Fruit fly (Drosophila melanogaster) whole organism, prepupa: ENCODE measurements around the gene Dyrk2.

Source experiments
- Blimp-1 ChIP-seq: fragments of 200-800 bp; sonication (Bioruptor generic); optimal IDR thresholded peaks from 3 replicates; lab custom pipeline; 2017; ENCODE audit warnings: missing biosample characterization, missing genetic modification characterization, mild to moderate bottlenecking, moderate library complexity, missing genetic modification reagents
- CG10631 ChIP-seq: fragments of 200-800 bp; sonication (Bioruptor generic); optimal IDR thresholded peaks from 2 replicates; lab custom pipeline; 2016; ENCODE audit warnings: missing biosample characterization, missing genetic modification characterization
- CG10669 ChIP-seq: fragments of 200-800 bp; sonication (Bioruptor generic); optimal IDR thresholded peaks from 3 replicates; lab custom pipeline; 2018; ENCODE audit warnings: missing biosample characterization, mild to moderate bottlenecking, missing genetic modification characterization, moderate library complexity
- CG11294 ChIP-seq: fragments of 200-800 bp; sonication (Bioruptor generic); IDR thresholded peaks from 2 replicates; pipeline ENCODE4 v1.3.6; 2022; ENCODE audit warnings: missing biosample characterization, missing genetic modification characterization
- CG11762 ChIP-seq: fragments of 200-800 bp; sonication (Bioruptor generic); optimal IDR thresholded peaks from 3 replicates; lab custom pipeline; 2016; ENCODE audit warnings: missing biosample characterization, missing genetic modification characterization; ENCODE audit not compliant: insufficient read depth
- CG15336 ChIP-seq: fragments of 200-800 bp; sonication (Bioruptor generic); IDR thresholded peaks from 2 replicates; pipeline ENCODE4 v1.3.6; 2022; ENCODE audit warnings: missing biosample characterization, missing genetic modification characterization
- CG16779 ChIP-seq: fragments of 200-800 bp; sonication (Bioruptor generic); optimal IDR thresholded peaks from 3 replicates; lab custom pipeline; 2017; ENCODE audit warnings: missing biosample characterization, mild to moderate bottlenecking, missing genetic modification characterization
- CG34406 ChIP-seq: fragments of 200-800 bp; sonication (Bioruptor generic); optimal IDR thresholded peaks from 3 replicates; lab custom pipeline; 2016; ENCODE audit warnings: missing biosample characterization, missing genetic modification characterization
- CG3919 ChIP-seq: fragments of 200-800 bp; sonication (Bioruptor generic); optimal IDR thresholded peaks from 3 replicates; lab custom pipeline; 2016; ENCODE audit warnings: missing biosample characterization, missing genetic modification characterization
- CG6163 ChIP-seq: fragments of 200-800 bp; sonication (Bioruptor generic); IDR thresholded peaks from 3 replicates; pipeline ENCODE4 v1.3.6; 2022; ENCODE audit warnings: missing biosample characterization, missing genetic modification characterization
- CG6276 ChIP-seq: fragments of 200-800 bp; sonication (Bioruptor generic); optimal IDR thresholded peaks from 2 replicates; lab custom pipeline; 2017; ENCODE audit warnings: missing biosample characterization, mild to moderate bottlenecking, missing genetic modification characterization
- CG6792 ChIP-seq: fragments of 200-800 bp; sonication (Bioruptor generic); optimal IDR thresholded peaks from 3 replicates; lab custom pipeline; 2016; ENCODE audit warnings: missing biosample characterization, missing genetic modification characterization
- CG6808 ChIP-seq: fragments of 200-800 bp; sonication (Bioruptor generic); optimal IDR thresholded peaks from 3 replicates; lab custom pipeline; 2017; ENCODE audit warnings: missing biosample characterization, missing genetic modification characterization, mild to moderate bottlenecking, moderate library complexity, missing genetic modification reagents
- CG6854 ChIP-seq: fragments of 200-800 bp; sonication (Bioruptor generic); optimal IDR thresholded peaks from 2 replicates; lab custom pipeline; 2017; ENCODE audit warnings: missing biosample characterization, mild to moderate bottlenecking, missing genetic modification characterization
- CG7368 ChIP-seq: fragments of 200-800 bp; sonication (Bioruptor generic); optimal IDR thresholded peaks from 3 replicates; lab custom pipeline; 2016; ENCODE audit warnings: missing biosample characterization, missing genetic modification characterization
- CG8119 ChIP-seq: fragments of 200-800 bp; sonication (Bioruptor generic); IDR thresholded peaks from 3 replicates; pipeline ENCODE4 v1.3.6; 2022; ENCODE audit warnings: missing biosample characterization, missing genetic modification characterization
- CG8632 ChIP-seq: fragments of 200-800 bp; sonication (Bioruptor generic); optimal IDR thresholded peaks from 3 replicates; lab custom pipeline; 2016; ENCODE audit warnings: missing biosample characterization, missing genetic modification characterization
- Eip78C ChIP-seq: fragments of 200-800 bp; sonication (Bioruptor generic); peaks from one replicate; lab custom pipeline; 2016; ENCODE audit warnings: missing biosample characterization, missing genetic modification characterization
- Eip93F ChIP-seq: fragments of 200-800 bp; sonication (Bioruptor generic); optimal IDR thresholded peaks from 2 replicates; lab custom pipeline; 2016; ENCODE audit warnings: missing biosample characterization, mild to moderate bottlenecking, missing genetic modification characterization
- Ets21C ChIP-seq: fragments of 200-800 bp; sonication (Bioruptor generic); optimal IDR thresholded peaks from 3 replicates; lab custom pipeline; 2016; ENCODE audit warnings: missing biosample characterization, missing genetic modification characterization
- Ets96B ChIP-seq: fragments of 200-800 bp; optimal IDR thresholded peaks from 2 replicates; lab custom pipeline; 2019; ENCODE audit warnings: missing biosample characterization, mild to moderate bottlenecking, missing genetic modification characterization, moderate library complexity
- Lpt ChIP-seq: fragments of 200-800 bp; sonication (Bioruptor generic); optimal IDR thresholded peaks from 3 replicates; lab custom pipeline; 2016; ENCODE audit warnings: missing biosample characterization, missing genetic modification characterization
- Met ChIP-seq: fragments of 200-800 bp; sonication (Bioruptor generic); optimal IDR thresholded peaks from 3 replicates; lab custom pipeline; 2016; ENCODE audit warnings: missing biosample characterization, missing genetic modification characterization
- OdsH ChIP-seq: fragments of 200-800 bp; sonication (Bioruptor generic); optimal IDR thresholded peaks from 3 replicates; lab custom pipeline; 2016; ENCODE audit warnings: missing biosample characterization, missing genetic modification characterization
- Smox ChIP-seq: fragments of 200-800 bp; sonication (Bioruptor generic); optimal IDR thresholded peaks from 3 replicates; lab custom pipeline; 2016; ENCODE audit warnings: missing biosample characterization, missing genetic modification characterization
- Sox102F ChIP-seq: fragments of 200-800 bp; sonication (Bioruptor generic); optimal IDR thresholded peaks from 2 replicates; lab custom pipeline; 2016; ENCODE audit warnings: missing biosample characterization, mild to moderate bottlenecking, missing genetic modification characterization
- Sox14 ChIP-seq: fragments of 200-800 bp; sonication (Bioruptor generic); optimal IDR thresholded peaks from 3 replicates; lab custom pipeline; 2016; ENCODE audit warnings: missing biosample characterization, missing genetic modification characterization
- Sox15 ChIP-seq: fragments of 200-800 bp; sonication (Bioruptor generic); optimal IDR thresholded peaks from 3 replicates; lab custom pipeline; 2016; ENCODE audit warnings: missing biosample characterization, missing genetic modification characterization
- achi ChIP-seq: fragments of 200-800 bp; sonication (Bioruptor generic); optimal IDR thresholded peaks from 3 replicates; lab custom pipeline; 2016; ENCODE audit warnings: missing biosample characterization, missing genetic modification characterization
- cyc ChIP-seq: fragments of 200-800 bp; sonication (Bioruptor generic); optimal IDR thresholded peaks from 3 replicates; lab custom pipeline; 2016; ENCODE audit warnings: missing biosample characterization, missing genetic modification characterization
- dac ChIP-seq: fragments of 200-800 bp; sonication (Bioruptor generic); optimal IDR thresholded peaks from 2 replicates; lab custom pipeline; 2017; ENCODE audit warnings: missing biosample characterization, mild to moderate bottlenecking, missing genetic modification characterization
- fkh ChIP-seq: fragments of 200-800 bp; sonication (Bioruptor generic); optimal IDR thresholded peaks from 3 replicates; lab custom pipeline; 2017; ENCODE audit warnings: missing biosample characterization, mild to moderate bottlenecking, missing genetic modification characterization, moderate library complexity
- lz ChIP-seq: fragments of 200-800 bp; sonication (Bioruptor generic); optimal IDR thresholded peaks from 3 replicates; lab custom pipeline; 2016; ENCODE audit warnings: missing biosample characterization, missing genetic modification characterization
- net ChIP-seq: fragments of 200-800 bp; sonication (Bioruptor generic); optimal IDR thresholded peaks from 3 replicates; lab custom pipeline; 2016; ENCODE audit warnings: missing biosample characterization, missing genetic modification characterization
- pdm3 ChIP-seq: fragments of 200-800 bp; sonication (Bioruptor generic); optimal IDR thresholded peaks from 3 replicates; lab custom pipeline; 2016; ENCODE audit warnings: missing biosample characterization, missing genetic modification characterization
- salr ChIP-seq, 2 experiments: fragments of 200-800 bp; sonication (Bioruptor generic); optimal IDR thresholded peaks; 3 replicates each; lab custom pipeline; 2016 to 2018; ENCODE audit warnings: missing biosample characterization in 2 of 2, missing genetic modification characterization in 2 of 2, mild to moderate bottlenecking in 1 of 2
- spab ChIP-seq: fragments of 200-800 bp; sonication (Bioruptor generic); optimal IDR thresholded peaks from 2 replicates; lab custom pipeline; 2017; ENCODE audit warnings: missing biosample characterization, mild to moderate bottlenecking, missing genetic modification characterization, missing genetic modification reagents
- svp ChIP-seq: fragments of 200-800 bp; sonication (Bioruptor generic); peaks from one replicate; lab custom pipeline; 2016; ENCODE audit warnings: missing biosample characterization, missing genetic modification characterization
- topi ChIP-seq: fragments of 200-800 bp; sonication (Bioruptor generic); optimal IDR thresholded peaks from 3 replicates; lab custom pipeline; 2016; ENCODE audit warnings: missing biosample characterization, missing genetic modification characterization
- vri ChIP-seq: fragments of 200-800 bp; sonication (Bioruptor generic); optimal IDR thresholded peaks from 3 replicates; lab custom pipeline; 2016; ENCODE audit warnings: missing biosample characterization, mild to moderate bottlenecking, missing genetic modification characterization

Dyrk2 gene

DNA sequence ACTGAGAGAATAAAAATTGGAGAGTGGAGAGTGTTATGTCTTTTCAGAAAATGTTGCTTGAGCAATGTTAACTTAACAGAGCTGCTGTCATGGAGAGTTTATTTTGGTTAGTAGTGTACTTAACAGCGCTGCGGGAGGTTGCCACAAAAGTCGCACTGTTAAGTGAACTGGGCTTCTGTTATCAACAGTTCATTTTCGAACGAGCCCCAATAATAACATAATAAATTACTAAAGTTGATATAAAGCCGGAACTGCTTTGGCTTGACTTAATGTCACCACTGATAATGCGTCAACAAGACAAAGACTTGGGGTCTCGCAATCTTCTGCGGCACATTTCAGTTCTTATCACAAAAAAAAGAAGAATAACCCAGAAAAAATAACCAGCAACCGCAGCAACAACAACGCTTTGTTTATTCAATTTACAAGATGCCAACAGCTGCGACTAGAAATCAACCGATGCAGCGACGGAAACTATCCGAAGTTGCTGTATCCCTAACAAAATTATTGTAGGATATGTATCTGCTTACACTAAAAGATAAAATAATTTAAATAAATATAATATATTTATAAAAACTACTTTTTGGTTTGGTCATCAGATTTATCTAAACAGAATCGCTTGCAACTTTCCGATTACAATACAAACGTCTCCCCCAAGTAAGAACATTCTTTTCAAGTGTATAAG, 842 bp upstream of the Dyrk2 start (continued):
- TF ChIP-seq cyc (GFP tag; lab: Kevin White, UChicago): no peak
- TF ChIP-seq Ets21C: no peak
- TF ChIP-seq spab (GFP tag; lab: Kevin White, UChicago): no peak
- TF ChIP-seq CG6792 (GFP tag; lab: Kevin White, UChicago): no peak
- peak; percentile 31 for TF ChIP-seq dac (GFP tag; lab: Kevin White, UChicago)
- no peak for TF ChIP-seq CG34406 (GFP tag; lab: Kevin White, UChicago)
- TF ChIP-seq CG8632 (GFP tag; lab: Kevin White, UChicago): peak; percentile 7
- TF ChIP-seq achi (GFP tag; lab: Kevin White, UChicago): peak; percentile 46
- TF ChIP-seq CG15336 (GFP tag; lab: Robert Waterston, UW): peak; percentile 51; the same call in 1 of the 2 replicates
- TF ChIP-seq Sox15 (GFP tag; lab: Kevin White, UChicago): no peak
- TF ChIP-seq Smox (GFP tag; lab: Kevin White, UChicago): no peak
- TF ChIP-seq CG11294 (GFP tag; lab: Robert Waterston, UW): no peak
- TF ChIP-seq fkh (GFP tag; lab: Kevin White, UChicago): peak; percentile 39
- TF ChIP-seq Sox14 (GFP tag; lab: Kevin White, UChicago): peak; percentile 56
- TF ChIP-seq CG10631 (GFP tag; lab: Kevin White, UChicago): peak; percentile 60
- TF ChIP-seq CG16779 (tag; lab: Kevin White, UChicago): no peak

DNA sequence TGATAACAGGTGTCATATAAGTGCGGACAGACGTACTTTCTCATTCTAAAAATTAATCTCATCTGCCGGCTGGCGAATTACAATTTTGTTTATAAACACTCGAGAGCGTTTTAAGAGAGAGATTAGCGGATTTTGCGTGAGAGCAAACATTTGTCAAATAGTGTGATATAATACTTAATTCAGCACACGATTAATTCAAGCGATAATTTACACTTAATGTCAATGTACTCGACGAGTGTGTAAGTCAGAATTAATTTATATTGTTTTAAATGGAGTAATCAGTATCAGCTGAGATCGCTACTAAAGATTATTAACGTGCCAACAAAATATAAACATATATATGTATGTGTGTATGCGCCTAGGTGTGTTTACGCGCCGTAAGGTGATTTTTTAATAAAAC, 1.2 kb downstream of the Dyrk2 start:
- TF ChIP-seq CG6276 (GFP tag; lab: Kevin White, UChicago) (no peak), vri (GFP tag; lab: Kevin White, UChicago) (peak; percentile 68), topi (GFP tag; lab: Kevin White, UChicago) (no peak), CG15336 (GFP tag; lab: Robert Waterston, UW) (no peak), CG10669 (no peak), Smox (GFP tag; lab: Kevin White, UChicago) (no peak), svp (GFP tag; lab: Kevin White, UChicago) (peak; percentile 29), salr (GFP tag; optimal IDR thresholded peaks at IDR 0.05; lab: Kevin White, UChicago) (no peak)

- TF ChIP-seq svp (GFP tag; lab: Kevin White, UChicago) (no peak), lz (no peak), fkh (GFP tag; lab: Kevin White, UChicago) (peak; percentile 69), Lpt (GFP tag; lab: Kevin White, UChicago) (no peak)
Measured at dm6 chr2L:14230538-14230937, 3.4 kb downstream of the Dyrk2 start.

- TF ChIP-seq Eip78C (GFP tag; lab: Kevin White, UChicago): peak; percentile 6
- TF ChIP-seq svp (GFP tag; lab: Kevin White, UChicago): peak; percentile 37
- no peak for TF ChIP-seq salr (GFP tag; optimal IDR thresholded peaks at IDR 0.05; lab: Kevin White, UChicago)
Measured at dm6 chr2L:14230050-14230449, 3.9 kb downstream of the Dyrk2 start.

dm6 chr2L:14226694-14227093, 7.2 kb downstream of the Dyrk2 start:
- TF ChIP-seq topi (GFP tag; lab: Kevin White, UChicago): peak; percentile 26
- no peak for TF ChIP-seq CG11294 (GFP tag; lab: Robert Waterston, UW)
- TF ChIP-seq pdm3 (GFP tag; lab: Kevin White, UChicago): peak; percentile 17
- peak; percentile 48 for TF ChIP-seq Sox14 (GFP tag; lab: Kevin White, UChicago)
- TF ChIP-seq CG8119 (GFP tag; lab: Robert Waterston, UW): peak; percentile 52; the same call in 2 of the 3 replicates
- TF ChIP-seq net (GFP tag; lab: Kevin White, UChicago): peak; percentile 11
- no peak for TF ChIP-seq svp (GFP tag; lab: Kevin White, UChicago)
- peak; percentile 24 for TF ChIP-seq CG7368 (GFP tag; lab: Kevin White, UChicago)
- peak; percentile 53 for TF ChIP-seq CG34406 (GFP tag; lab: Kevin White, UChicago)
- TF ChIP-seq Eip93F (GFP tag; lab: Kevin White, UChicago): peak; percentile 67
- TF ChIP-seq Blimp-1: peak; percentile 23
- peak; percentile 31 for TF ChIP-seq CG6808
- peak; percentile 48 for TF ChIP-seq CG6854 (GFP tag; lab: Kevin White, UChicago)
- peak; percentile 59 for TF ChIP-seq Eip78C (GFP tag; lab: Kevin White, UChicago)
- TF ChIP-seq fkh (GFP tag; lab: Kevin White, UChicago): no peak
- TF ChIP-seq OdsH: peak; percentile 23
- peak; percentile 23 for TF ChIP-seq CG3919 (GFP tag; lab: Kevin White, UChicago)
- peak; percentile 15 for TF ChIP-seq CG11762 (GFP tag; lab: Kevin White, UChicago)
- TF ChIP-seq Met: peak; percentile 20
- TF ChIP-seq CG8632 (GFP tag; lab: Kevin White, UChicago): peak; percentile 31
- TF ChIP-seq CG16779 (tag; lab: Kevin White, UChicago): no peak
- no peak for TF ChIP-seq Ets96B
- peak; percentile 78; the same call in 2 of the 3 replicates for TF ChIP-seq CG6163 (GFP tag; lab: Robert Waterston, UW)
- TF ChIP-seq Sox102F: peak; percentile 58
- TF ChIP-seq Smox (GFP tag; lab: Kevin White, UChicago): peak; percentile 2
- TF ChIP-seq achi (GFP tag; lab: Kevin White, UChicago): peak; percentile 40
